Fruit fly (Drosophila melanogaster) whole organism, embryonic: ENCODE results near the gene Rift.

Source experiments
- ATbp ChIP-seq: fragments of 200-800 bp; sonication (Bioruptor generic); optimal IDR thresholded peaks from 2 replicates; lab custom pipeline; 2017; ENCODE audit warnings: missing biosample characterization, mild to moderate bottlenecking, missing genetic modification characterization, missing genetic modification reagents
- CG10209 ChIP-seq: fragments of 200-800 bp; sonication (Bioruptor generic); optimal IDR thresholded peaks from 3 replicates; lab custom pipeline; 2017; ENCODE audit warnings: missing biosample characterization, mild to moderate bottlenecking, missing genetic modification characterization, missing genetic modification reagents
- CG10267 ChIP-seq: fragments of 200-800 bp; sonication (Bioruptor generic); optimal IDR thresholded peaks from 2 replicates; lab custom pipeline; 2018; ENCODE audit warnings: missing biosample characterization, mild to moderate bottlenecking, missing genetic modification characterization, moderate library complexity
- CG10654 ChIP-seq: fragments of 200-800 bp; sonication (Bioruptor generic); optimal IDR thresholded peaks from 2 replicates; lab custom pipeline; 2016; ENCODE audit warnings: missing biosample characterization, missing genetic modification characterization
- CG12236 ChIP-seq: fragments of 200-800 bp; sonication (Bioruptor generic); optimal IDR thresholded peaks from 2 replicates; lab custom pipeline; 2016; ENCODE audit warnings: missing biosample characterization, missing genetic modification characterization
- CG1233 ChIP-seq: fragments of 200-800 bp; sonication (Bioruptor generic); optimal IDR thresholded peaks from 4 replicates; lab custom pipeline; 2018; ENCODE audit warnings: missing biosample characterization, mild to moderate bottlenecking, missing genetic modification characterization
- CG14441 ChIP-seq: fragments of 200-800 bp; sonication (Bioruptor generic); IDR thresholded peaks from 2 replicates; pipeline ENCODE4 v1.3.6; 2022; ENCODE audit warnings: missing biosample characterization, missing genetic modification characterization
- CG15073 ChIP-seq: fragments of 200-800 bp; sonication (Bioruptor generic); optimal IDR thresholded peaks from 2 replicates; lab custom pipeline; 2016; ENCODE audit warnings: missing biosample characterization, missing genetic modification characterization
- CG17186 ChIP-seq: fragments of 200-800 bp; sonication (Bioruptor generic); optimal IDR thresholded peaks from 3 replicates; lab custom pipeline; 2017; ENCODE audit warnings: missing biosample characterization, missing genetic modification reagents, missing genetic modification characterization
- CG17361 ChIP-seq: fragments of 200-800 bp; sonication (Bioruptor generic); IDR thresholded peaks from 3 replicates; pipeline ENCODE4 v1.3.6; 2022; ENCODE audit warnings: missing biosample characterization, missing genetic modification characterization
- CG18011 ChIP-seq: fragments of 200-800 bp; sonication (Bioruptor generic); optimal IDR thresholded peaks from 2 replicates; lab custom pipeline; 2017; ENCODE audit warnings: missing biosample characterization, missing genetic modification characterization, mild to moderate bottlenecking, moderate library complexity, missing genotype
- CG2678 ChIP-seq: fragments of 200-800 bp; sonication (Bioruptor generic); optimal IDR thresholded peaks from 3 replicates; lab custom pipeline; 2019; ENCODE audit warnings: missing biosample characterization, mild to moderate bottlenecking, missing genetic modification characterization, moderate library complexity
- CG3281 ChIP-seq: fragments of 200-800 bp; sonication (Bioruptor generic); optimal IDR thresholded peaks from 3 replicates; lab custom pipeline; 2017; ENCODE audit warnings: missing biosample characterization, mild to moderate bottlenecking, missing genetic modification characterization
- CG34224 ChIP-seq: fragments of 200-800 bp; sonication (Bioruptor generic); IDR thresholded peaks from 3 replicates; pipeline ENCODE4 v1.3.6; 2022; ENCODE audit warnings: missing biosample characterization, missing genetic modification characterization; ENCODE audit not compliant: partially characterized antibody
- CG34422 ChIP-seq: fragments of 200-800 bp; sonication (Bioruptor generic); IDR thresholded peaks from 3 replicates; pipeline ENCODE4 v1.3.6; 2022; ENCODE audit warnings: missing biosample characterization, missing genetic modification characterization
- CG3847 ChIP-seq: fragments of 200-800 bp; sonication (Bioruptor generic); IDR thresholded peaks from 2 replicates; pipeline ENCODE4 v1.3.6; 2022; ENCODE audit warnings: missing biosample characterization, missing genetic modification characterization
- CG4328 ChIP-seq: fragments of 200-800 bp; sonication (Bioruptor generic); optimal IDR thresholded peaks from 3 replicates; lab custom pipeline; 2017; ENCODE audit warnings: missing biosample characterization, missing genetic modification reagents, missing genetic modification characterization
- CG5245 ChIP-seq: fragments of 200-800 bp; sonication (Bioruptor generic); optimal IDR thresholded peaks from 3 replicates; lab custom pipeline; 2016; ENCODE audit warnings: missing biosample characterization, missing genetic modification characterization
- CG6175 ChIP-seq: fragments of 200-800 bp; sonication (Bioruptor generic); IDR thresholded peaks from 3 replicates; pipeline ENCODE4 v1.3.6; 2022; ENCODE audit warnings: missing biosample characterization, missing genetic modification characterization
- CG6254 ChIP-seq: fragments of 200-800 bp; sonication (Bioruptor generic); optimal IDR thresholded peaks from 3 replicates; lab custom pipeline; 2017; ENCODE audit warnings: mild to moderate bottlenecking, missing biosample characterization, missing genetic modification reagents, missing genetic modification characterization
- CG6683 ChIP-seq: fragments of 200-800 bp; sonication (Bioruptor generic); optimal IDR thresholded peaks from 2 replicates; lab custom pipeline; 2017; ENCODE audit warnings: missing biosample characterization, mild to moderate bottlenecking, missing genetic modification characterization, missing genetic modification reagents
- CG8281 ChIP-seq: fragments of 200-800 bp; sonication (Bioruptor generic); optimal IDR thresholded peaks from 2 replicates; lab custom pipeline; 2018; ENCODE audit warnings: missing biosample characterization, mild to moderate bottlenecking, missing genetic modification characterization, moderate library complexity
- CG9817 ChIP-seq: fragments of 200-800 bp; sonication (Bioruptor generic); optimal IDR thresholded peaks from 2 replicates; lab custom pipeline; 2018; ENCODE audit warnings: missing biosample characterization, mild to moderate bottlenecking, missing genetic modification characterization, moderate library complexity
- E2f1 ChIP-seq: fragments of 200-800 bp; sonication (Bioruptor generic); IDR thresholded peaks from 2 replicates; pipeline ENCODE4 v1.3.6; 2022; ENCODE audit warnings: missing biosample characterization, missing genetic modification characterization
- HLH54F ChIP-seq: fragments of 200-800 bp; sonication (Bioruptor generic); optimal IDR thresholded peaks from 3 replicates; lab custom pipeline; 2016; ENCODE audit warnings: missing biosample characterization, missing genetic modification characterization
- Hmr ChIP-seq: fragments of 200-800 bp; sonication (Bioruptor generic); optimal IDR thresholded peaks from 3 replicates; lab custom pipeline; 2017; ENCODE audit warnings: mild to moderate bottlenecking, missing biosample characterization, missing genetic modification reagents, missing genetic modification characterization
- Hsf ChIP-seq: fragments of 200-800 bp; sonication (Bioruptor generic); optimal IDR thresholded peaks from 3 replicates; lab custom pipeline; 2016; ENCODE audit warnings: missing biosample characterization, missing genetic modification characterization
- MBD-R2 ChIP-seq: fragments of 200-800 bp; sonication (Bioruptor generic); IDR thresholded peaks from 2 replicates; pipeline ENCODE4 v1.3.6; 2022; ENCODE audit warnings: missing biosample characterization, missing genetic modification characterization
- Nf-YC ChIP-seq: fragments of 200-800 bp; optimal IDR thresholded peaks from 3 replicates; lab custom pipeline; 2019; ENCODE audit warnings: missing biosample characterization, mild to moderate bottlenecking, missing genetic modification characterization, moderate library complexity
- Pdp1 ChIP-seq, 2 experiments: fragments of 200-800 bp; sonication (Bioruptor generic); optimal IDR thresholded peaks; 3 replicates each; lab custom pipeline; 2016; ENCODE audit warnings: missing biosample characterization in 2 of 2, missing genetic modification characterization in 2 of 2, mild to moderate bottlenecking in 1 of 2, moderate library complexity in 1 of 2
- Ssrp ChIP-seq: fragments of 200-800 bp; sonication (Bioruptor generic); optimal IDR thresholded peaks from 2 replicates; lab custom pipeline; 2018; ENCODE audit warnings: missing biosample characterization, mild to moderate bottlenecking, missing genetic modification characterization, moderate library complexity
- Trl ChIP-seq, 3 experiments: fragments of >200 bp in 2 of 3; fragments of 200-800 bp in 1 of 3; sonication (Bioruptor generic) in 1 of 3; optimal IDR thresholded peaks; 2 replicates in 1 of 3; 3 replicates in 2 of 3; lab custom pipeline; 2016 to 2017; ENCODE audit warnings: missing biosample characterization in 1 of 3, missing genetic modification characterization in 1 of 3
- al ChIP-seq: fragments of 200-800 bp; sonication (Bioruptor generic); IDR thresholded peaks from 2 replicates; pipeline ENCODE4 v1.3.6; 2022; ENCODE audit warnings: missing biosample characterization, missing genetic modification characterization
- ci ChIP-seq: fragments of 200-800 bp; sonication (Bioruptor generic); IDR thresholded peaks from 3 replicates; pipeline ENCODE4 v1.3.6; 2022; ENCODE audit warnings: missing biosample characterization, missing genetic modification characterization
- fru ChIP-seq: fragments of >200 bp; optimal IDR thresholded peaks from 2 replicates; lab custom pipeline; 2017
- gsb-n ChIP-seq: fragments of 200-800 bp; sonication (Bioruptor generic); optimal IDR thresholded peaks from 3 replicates; lab custom pipeline; 2018; ENCODE audit warnings: missing biosample characterization, mild to moderate bottlenecking, missing genetic modification characterization
- jing ChIP-seq: fragments of 200-800 bp; sonication (Bioruptor generic); optimal IDR thresholded peaks from 2 replicates; lab custom pipeline; 2018; ENCODE audit warnings: missing biosample characterization, mild to moderate bottlenecking, missing genetic modification characterization
- mld ChIP-seq: fragments of 200-800 bp; sonication (Bioruptor generic); IDR thresholded peaks from 3 replicates; pipeline ENCODE4 v1.3.6; 2022; ENCODE audit warnings: missing biosample characterization, missing genetic modification characterization; ENCODE audit not compliant: partially characterized antibody
- nau ChIP-seq: fragments of 200-800 bp; sonication (Bioruptor generic); optimal IDR thresholded peaks from 3 replicates; lab custom pipeline; 2017; ENCODE audit warnings: missing biosample characterization, mild to moderate bottlenecking, missing genetic modification characterization, missing genetic modification reagents
- p53 ChIP-seq: fragments of 200-800 bp; sonication (Bioruptor generic); optimal IDR thresholded peaks from 2 replicates; lab custom pipeline; 2016; ENCODE audit warnings: missing biosample characterization, missing genetic modification characterization
- pan ChIP-seq, 4 experiments: fragments of >200 bp in 3 of 4; fragments of 200-800 bp in 1 of 4; sonication (Bioruptor generic) in 1 of 4; optimal IDR thresholded peaks in 3 of 4; IDR thresholded peaks in 1 of 4; 2 replicates each; pipeline versions ENCODE4 v1.3.6 to Lab custom; 2017 to 2022; ENCODE audit warnings: missing biosample characterization in 2 of 4, missing genetic modification characterization in 2 of 4, mixed read lengths in 1 of 4
- pho ChIP-seq: fragments of 200-800 bp; sonication (Bioruptor generic); optimal IDR thresholded peaks from 2 replicates; lab custom pipeline; 2016; ENCODE audit warnings: missing biosample characterization, missing genetic modification characterization
- phol ChIP-seq: fragments of 200-800 bp; sonication (Bioruptor generic); optimal IDR thresholded peaks from 3 replicates; lab custom pipeline; 2018; ENCODE audit warnings: missing biosample characterization, mild to moderate bottlenecking, missing genetic modification characterization, moderate library complexity
- pzg ChIP-seq: fragments of 200-800 bp; sonication (Bioruptor generic); optimal IDR thresholded peaks from 3 replicates; lab custom pipeline; 2018; ENCODE audit warnings: missing biosample characterization, mild to moderate bottlenecking, missing genetic modification characterization, moderate library complexity
- sd ChIP-seq: fragments of 200-800 bp; sonication (Bioruptor generic); optimal IDR thresholded peaks from 3 replicates; lab custom pipeline; 2018; ENCODE audit warnings: missing biosample characterization, mild to moderate bottlenecking, missing genetic modification characterization, moderate library complexity
- seq ChIP-seq: fragments of 200-800 bp; sonication (Bioruptor generic); IDR thresholded peaks from 2 replicates; pipeline ENCODE4 v1.3.6; 2022; ENCODE audit warnings: missing biosample characterization, missing genetic modification characterization
- so ChIP-seq: fragments of 200-800 bp; sonication (Bioruptor generic); IDR thresholded peaks from 3 replicates; pipeline ENCODE4 v1.3.6; 2022; ENCODE audit warnings: missing biosample characterization, missing genetic modification characterization
- ssp ChIP-seq: fragments of 200-800 bp; sonication (Bioruptor generic); IDR thresholded peaks from 2 replicates; pipeline ENCODE4 v1.3.6; 2022; ENCODE audit warnings: missing biosample characterization, missing genetic modification characterization
- sug ChIP-seq: fragments of 200-800 bp; optimal IDR thresholded peaks from 2 replicates; lab custom pipeline; 2019; ENCODE audit warnings: missing biosample characterization, mild to moderate bottlenecking, missing genetic modification characterization, moderate library complexity

Gene Rift

dm6 chr3R:31810073-31810530 lies at the start of gene Rift:
Gene Rift, minus strand, starts transcription at chr3R:31810186.
- TF ChIP-seq CG14441 (GFP tag; lab: Robert Waterston, UW), result peak; percentile 30; the same call in 1 of the 2 replicates
- TF ChIP-seq sd (tag; lab: Kevin White, UChicago), result no peak
- TF ChIP-seq CG6683, result no peak
- TF ChIP-seq CG5245 (GFP tag; lab: Kevin White, UChicago), result no peak
- no peak for TF ChIP-seq pan (optimal IDR thresholded peaks at IDR 0.05; lab: Kevin White, UChicago)
- TF ChIP-seq pan (GFP tag; optimal IDR thresholded peaks at IDR 0.05 in 1 of 2, IDR thresholded peaks at IDR 0.05 in 1 of 2), result peak in 1 of 2 experiments; percentile 43
- 0 out of 2 replicates have a peak, but pooled peaks have one; percentile 33 for TF ChIP-seq CG3847 (GFP tag; lab: Robert Waterston, UW)
- TF ChIP-seq Trl (optimal IDR thresholded peaks at IDR 0.05; lab: Kevin White, UChicago), result peak; percentile 72 to 85
- TF ChIP-seq Trl (GFP tag; optimal IDR thresholded peaks at IDR 0.05; lab: Kevin White, UChicago), result no peak
- TF ChIP-seq sug (tag; lab: Kevin White, UChicago), result peak; percentile 23
- 0 out of 2 replicates have a peak, but pooled peaks have one; percentile 12 for TF ChIP-seq al
- no peak; the same call in 1 of the 2 replicates for TF ChIP-seq seq (GFP tag; lab: Robert Waterston, UW)
- peak; percentile 18 for TF ChIP-seq ATbp
- no peak for TF ChIP-seq jing (GFP tag; lab: Kevin White, UChicago)
- TF ChIP-seq CG9817 (tag; lab: Kevin White, UChicago), result peak; percentile 28
- TF ChIP-seq CG6254 (GFP tag; lab: Kevin White, UChicago), result no peak
- TF ChIP-seq Ssrp (tag; lab: Kevin White, UChicago), result peak; percentile 15
- TF ChIP-seq CG4328, result no peak
- TF ChIP-seq nau (GFP tag; lab: Kevin White, UChicago), result peak; percentile 21
- no peak for TF ChIP-seq CG8281 (tag; lab: Kevin White, UChicago)
- no peak for TF ChIP-seq CG17361 (GFP tag; lab: Robert Waterston, UW)
- 0 out of 3 replicates have a peak, but pooled peaks have one; percentile 36 for TF ChIP-seq so (GFP tag; lab: Robert Waterston, UW)
- peak; percentile 26 for TF ChIP-seq Nf-YC (tag; lab: Kevin White, UChicago)
- TF ChIP-seq E2f1 (GFP tag; lab: Robert Waterston, UW), result no peak
- no peak for TF ChIP-seq CG15073 (GFP tag; lab: Kevin White, UChicago)
- peak; percentile 38 for TF ChIP-seq Hmr (GFP tag; lab: Kevin White, UChicago)
- peak; percentile 4 to 26 for TF ChIP-seq Pdp1 (GFP tag; optimal IDR thresholded peaks at IDR 0.05; lab: Kevin White, UChicago)
- TF ChIP-seq mld (GFP tag; lab: Robert Waterston, UW), result no peak
- TF ChIP-seq HLH54F, result peak; percentile 7
- TF ChIP-seq fru, result no peak
- TF ChIP-seq CG17186 (GFP tag; lab: Kevin White, UChicago), result no peak
- TF ChIP-seq CG2678 (tag; lab: Kevin White, UChicago), result no peak
- TF ChIP-seq gsb-n (tag; lab: Kevin White, UChicago), result peak; percentile 1
- TF ChIP-seq phol (tag; lab: Kevin White, UChicago), result no peak
- peak; percentile 42 for TF ChIP-seq Hsf (GFP tag; lab: Kevin White, UChicago)
- TF ChIP-seq CG34422 (GFP tag; lab: Robert Waterston, UW), result peak; percentile 55; the same call in 1 of the 3 replicates
- no peak for TF ChIP-seq ssp (GFP tag; lab: Robert Waterston, UW)
- peak; percentile 45 for TF ChIP-seq CG3281 (GFP tag; lab: Kevin White, UChicago)
- peak; percentile 30 for TF ChIP-seq CG10267
- TF ChIP-seq ci (GFP tag; lab: Robert Waterston, UW), result peak; percentile 83; the same call in 2 of the 3 replicates
- TF ChIP-seq CG34224 (GFP tag; lab: Robert Waterston, UW), result 0 out of 3 replicates have a peak, but pooled peaks have one; percentile 38
- TF ChIP-seq CG12236 (GFP tag; lab: Kevin White, UChicago), result no peak
- peak; percentile 26 for TF ChIP-seq CG10209
- TF ChIP-seq CG10654, result no peak
- no peak for TF ChIP-seq CG6175 (GFP tag; lab: Robert Waterston, UW)
- peak; percentile 28; the same call in 1 of the 2 replicates for TF ChIP-seq MBD-R2 (GFP tag; lab: Robert Waterston, UW)
- peak; percentile 8 for TF ChIP-seq pzg (GFP tag; lab: Kevin White, UChicago)
- TF ChIP-seq CG1233 (GFP tag; lab: Kevin White, UChicago), result peak; percentile 53
- TF ChIP-seq pho, result peak; percentile 7
- no peak for TF ChIP-seq p53 (GFP tag; lab: Kevin White, UChicago)
- no peak for TF ChIP-seq CG18011 (GFP tag; lab: Kevin White, UChicago)
